Fruit fly (Drosophila melanogaster): ENCODE measurements around the gene CG9737.

CG9737 gene

DNA sequence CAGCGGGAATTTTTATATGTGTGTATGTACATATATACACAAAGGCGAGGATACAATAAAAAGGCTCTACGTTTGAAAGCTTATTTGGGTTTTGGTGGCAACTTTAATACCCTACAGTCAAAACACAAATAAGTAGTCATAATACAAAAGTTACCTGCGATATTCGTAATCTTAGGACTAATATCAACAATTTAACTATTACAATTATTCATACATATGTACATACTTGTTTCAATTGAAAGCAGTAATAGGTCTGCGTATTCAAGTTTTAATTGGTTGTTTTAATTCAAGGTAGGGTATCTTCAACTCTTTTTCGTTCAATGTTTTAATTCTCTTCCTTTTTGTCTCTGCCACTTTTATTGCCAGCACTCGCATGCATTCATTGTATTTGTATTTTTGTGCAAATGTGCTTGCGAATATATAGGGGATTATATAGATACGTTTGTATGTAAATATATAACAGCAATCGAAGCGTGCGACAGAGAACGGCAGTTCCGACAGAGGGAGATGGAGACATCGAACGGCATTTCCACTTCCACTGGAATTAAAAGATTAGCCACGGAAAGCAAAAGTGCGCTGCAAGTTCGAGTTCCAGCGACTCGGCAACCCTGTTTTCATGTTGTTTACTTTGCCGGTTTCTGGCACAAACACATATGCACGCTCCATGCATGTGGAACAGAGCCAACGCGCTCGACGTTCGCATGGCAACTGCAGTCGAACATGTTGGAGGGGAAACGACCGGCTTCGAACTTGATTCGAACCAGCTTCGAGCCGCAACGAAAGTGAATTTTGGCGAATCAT lies 33.6 kb upstream of the CG9737 start:
- no peak for TF ChIP-seq lola (GFP tag; optimal IDR thresholded peaks at IDR 0.05)
- TF ChIP-seq sv (GFP tag; optimal IDR thresholded peaks at IDR 0.05) = peak; percentile 27
- peak; percentile 92 for TF ChIP-seq h (GFP tag; optimal IDR thresholded peaks at IDR 0.05)
- TF ChIP-seq Sp1 (GFP tag; optimal IDR thresholded peaks at IDR 0.05) = peak; percentile 94
- no peak for TF ChIP-seq usp (GFP tag; optimal IDR thresholded peaks at IDR 0.05)
- no peak for TF ChIP-seq Rel (GFP tag; optimal IDR thresholded peaks at IDR 0.05)
- peak; percentile 67 for TF ChIP-seq Rel (tag; optimal IDR thresholded peaks at IDR 0.05)
- peak; percentile 84 for TF ChIP-seq br (GFP tag; optimal IDR thresholded peaks at IDR 0.05)
- no peak for TF ChIP-seq Hr78 (GFP tag; optimal IDR thresholded peaks at IDR 0.05)
- peak; percentile 95 for TF ChIP-seq psq (GFP tag; optimal IDR thresholded peaks at IDR 0.05)
- TF ChIP-seq GATAd (GFP tag; optimal IDR thresholded peaks at IDR 0.05) = no peak
- peak; percentile 30 for TF ChIP-seq Dfd (GFP tag; optimal IDR thresholded peaks at IDR 0.05)
- TF ChIP-seq sage (GFP tag; optimal IDR thresholded peaks at IDR 0.05) = peak; percentile 70
- TF ChIP-seq OdsH (GFP tag; optimal IDR thresholded peaks at IDR 0.05) = peak; percentile 87
- peak; percentile 84 for TF ChIP-seq rgr (GFP tag; optimal IDR thresholded peaks at IDR 0.05)
- peak; percentile 55 for TF ChIP-seq Hnf4 (GFP tag; optimal IDR thresholded peaks at IDR 0.05)
- peak; percentile 84 for TF ChIP-seq CG9705 (GFP tag; optimal IDR thresholded peaks at IDR 0.05)
- peak; percentile 47 to 89 for TF ChIP-seq foxo (GFP tag; optimal IDR thresholded peaks at IDR 0.05)
- TF ChIP-seq Abd-B (GFP tag; optimal IDR thresholded peaks at IDR 0.05) = no peak
- peak; percentile 37 for TF ChIP-seq tai (GFP tag; optimal IDR thresholded peaks at IDR 0.05)
- peak; percentile 94 for TF ChIP-seq woc (GFP tag; optimal IDR thresholded peaks at IDR 0.05)
- peak; percentile 65 for TF ChIP-seq Hr83 (GFP tag; optimal IDR thresholded peaks at IDR 0.05; ENCODE audit: poor library complexity, severe bottlenecking)
- peak; percentile 83 for TF ChIP-seq Vsx2 (GFP tag; optimal IDR thresholded peaks at IDR 0.05; ENCODE audit: partially characterized antibody)
- TF ChIP-seq dmrt93B (GFP tag; optimal IDR thresholded peaks at IDR 0.05) = peak; percentile 83
- TF ChIP-seq dsf (GFP tag; optimal IDR thresholded peaks at IDR 0.05; ENCODE audit: borderline replicate concordance) = no peak
- TF ChIP-seq Dif (GFP tag; optimal IDR thresholded peaks at IDR 0.05; ENCODE audit: partially characterized antibody) = no peak
- peak; percentile 2 for TF ChIP-seq Myc (optimal IDR thresholded peaks at IDR 0.05)
- peak; percentile 91 for TF ChIP-seq fru (GFP tag; optimal IDR thresholded peaks at IDR 0.05)
- no peak for TF ChIP-seq N (GFP tag; optimal IDR thresholded peaks at IDR 0.05)
- peak; percentile 38 for TF ChIP-seq CG32264 (GFP tag; optimal IDR thresholded peaks at IDR 0.05)
- no peak for TF ChIP-seq pan (optimal IDR thresholded peaks at IDR 0.05)
- TF ChIP-seq HLH106 (tag; optimal IDR thresholded peaks at IDR 0.05) = peak; percentile 94
- TF ChIP-seq CrebA (GFP tag; optimal IDR thresholded peaks at IDR 0.05; ENCODE audit: borderline replicate concordance) = peak; percentile 54
- TF ChIP-seq dl (GFP tag; optimal IDR thresholded peaks at IDR 0.05; ENCODE audit: insufficient read depth in 1 of 2, partially characterized antibody in 2 of 2) = no peak
- peak; percentile 17 for TF ChIP-seq brk (GFP tag; optimal IDR thresholded peaks at IDR 0.05)
- TF ChIP-seq ey (GFP tag; optimal IDR thresholded peaks at IDR 0.05) = peak; percentile 85
- peak; percentile 29 for TF ChIP-seq Jra (GFP tag; optimal IDR thresholded peaks at IDR 0.05)
- peak; percentile 54 for TF ChIP-seq Mio (GFP tag; optimal IDR thresholded peaks at IDR 0.05)
- no peak for TF ChIP-seq jim (GFP tag; optimal IDR thresholded peaks at IDR 0.05)

DNA sequence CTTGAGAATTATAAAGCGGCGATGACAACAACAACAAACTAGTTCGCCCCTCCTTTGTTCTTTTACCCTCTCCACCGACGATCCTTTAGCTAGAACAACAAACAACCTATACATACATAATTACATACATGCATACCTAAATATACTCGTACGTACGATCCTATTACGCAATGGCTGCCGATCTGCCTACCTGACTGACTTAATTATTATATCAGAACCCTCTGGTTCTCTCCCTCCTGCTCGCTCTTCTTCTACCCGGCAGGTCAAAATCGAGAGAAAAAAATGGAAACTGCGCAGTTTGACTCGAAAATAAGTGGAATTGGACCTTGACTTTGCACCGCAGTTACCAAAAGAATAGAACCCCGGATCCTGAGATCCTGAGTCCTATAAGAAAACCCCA lies 32.9 kb upstream of the CG9737 start:
- TF ChIP-seq lola (GFP tag; optimal IDR thresholded peaks at IDR 0.05) = no peak
- TF ChIP-seq Dif (GFP tag; optimal IDR thresholded peaks at IDR 0.05; ENCODE audit: partially characterized antibody) = no peak
- TF ChIP-seq ey (GFP tag; optimal IDR thresholded peaks at IDR 0.05) = no peak
- TF ChIP-seq foxo (GFP tag; optimal IDR thresholded peaks at IDR 0.05) = no peak
- no peak for TF ChIP-seq Rel (GFP tag; optimal IDR thresholded peaks at IDR 0.05)
- TF ChIP-seq Rel (tag; optimal IDR thresholded peaks at IDR 0.05) = no peak
- TF ChIP-seq Myc (optimal IDR thresholded peaks at IDR 0.05) = no peak
- TF ChIP-seq sage (GFP tag; optimal IDR thresholded peaks at IDR 0.05) = no peak
- TF ChIP-seq GATAd (GFP tag; optimal IDR thresholded peaks at IDR 0.05) = no peak
- TF ChIP-seq HLH106 (tag; optimal IDR thresholded peaks at IDR 0.05) = no peak
- no peak for TF ChIP-seq Hr78 (GFP tag; optimal IDR thresholded peaks at IDR 0.05)
- no peak for TF ChIP-seq Dfd (GFP tag; optimal IDR thresholded peaks at IDR 0.05)
- TF ChIP-seq h (GFP tag; optimal IDR thresholded peaks at IDR 0.05) = no peak
- no peak for TF ChIP-seq woc (GFP tag; optimal IDR thresholded peaks at IDR 0.05)
- TF ChIP-seq CrebA (GFP tag; optimal IDR thresholded peaks at IDR 0.05; ENCODE audit: borderline replicate concordance) = no peak
- TF ChIP-seq brk (GFP tag; optimal IDR thresholded peaks at IDR 0.05) = no peak
- no peak for TF ChIP-seq CG9705 (GFP tag; optimal IDR thresholded peaks at IDR 0.05)
- TF ChIP-seq pan (optimal IDR thresholded peaks at IDR 0.05) = no peak
- TF ChIP-seq Jra (GFP tag; optimal IDR thresholded peaks at IDR 0.05) = no peak
- TF ChIP-seq usp (GFP tag; optimal IDR thresholded peaks at IDR 0.05) = no peak
- no peak for TF ChIP-seq br (GFP tag; optimal IDR thresholded peaks at IDR 0.05)
